Worm (Caenorhabditis elegans) whole organism, L2 larva: ENCODE data around the gene end-1.

Experiments used
- F13H6.1 ChIP-seq: sonication (generic microtip); optimal IDR thresholded peaks from 2 replicates; lab custom pipeline; 2016; ENCODE audit warnings: missing genetic modification characterization, missing compliant biosample characterization
- ama-1 ChIP-seq: fragments of 150-350 bp; optimal IDR thresholded peaks from 2 replicates; lab custom pipeline; 2018; ENCODE audit warnings: inconsistent platforms
- egl-27 ChIP-seq: sonication (generic microtip); optimal IDR thresholded peaks from 3 replicates; lab custom pipeline; 2017; ENCODE audit warnings: missing biosample characterization, missing genetic modification reagents, missing genetic modification characterization
- lin-13 ChIP-seq: fragments of 150-350 bp; optimal IDR thresholded peaks from 2 replicates; lab custom pipeline; 2014; ENCODE audit warnings: missing biosample characterization, missing genetic modification reagents, missing genetic modification characterization
- nhr-12 ChIP-seq: fragments of 150-350 bp; optimal IDR thresholded peaks from 2 replicates; lab custom pipeline; 2014; ENCODE audit warnings: missing biosample characterization, missing genetic modification characterization
- skn-1 ChIP-seq: sonication (generic microtip); optimal IDR thresholded peaks from 2 replicates; lab custom pipeline; 2017; ENCODE audit warnings: missing biosample characterization, missing genetic modification characterization
- snpc-4 ChIP-seq: fragments of 150-350 bp; optimal IDR thresholded peaks from 2 replicates; lab custom pipeline; 2014; ENCODE audit warnings: missing biosample characterization, missing genetic modification characterization
- ztf-4 ChIP-seq: fragments of 150-350 bp; optimal IDR thresholded peaks from 2 replicates; lab custom pipeline; 2014; ENCODE audit warnings: missing biosample characterization, missing genetic modification characterization

DNA sequence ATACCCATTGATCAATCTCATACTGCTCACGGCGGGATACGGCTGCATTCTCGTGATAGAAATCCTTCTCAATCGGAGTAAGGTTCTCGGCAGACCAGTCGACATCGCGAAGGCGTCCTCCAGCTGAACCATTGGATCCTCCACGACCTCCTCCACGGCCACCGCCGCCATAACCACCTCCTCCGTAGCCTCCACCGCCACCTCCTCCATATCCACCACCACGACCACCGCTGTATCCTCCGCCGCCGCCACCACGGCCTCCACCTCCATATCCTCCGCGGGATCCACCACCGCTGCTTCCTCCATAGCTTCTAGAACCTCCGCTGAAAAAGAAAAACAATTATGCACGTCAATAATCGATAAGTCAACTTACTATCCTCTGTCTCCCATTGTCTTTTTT is 26.5 kb downstream of the end-1 start:
- TF ChIP-seq F13H6.1 (tag; lab: Kevin White, UChicago) (no peak), snpc-4 (no peak), ama-1 (lab: Kevin White, UChicago) (no peak), lin-13 (GFP tag; lab: Kevin White, UChicago) (no peak), ztf-4 (tag; lab: Kevin White, UChicago) (no peak), egl-27 (tag; lab: Kevin White, UChicago) (no peak), nhr-12 (tag; lab: Kevin White, UChicago) (no peak), skn-1 (tag; lab: Kevin White, UChicago) (no peak)
